Worm (Caenorhabditis elegans) whole organism, dauer: ENCODE measurements around the gene T25C12.3.

Experiments
- unc-62 ChIP-seq: sonication (generic microtip); optimal IDR thresholded peaks from 2 replicates; lab custom pipeline; 2017; ENCODE audit warnings: missing biosample characterization, missing genetic modification reagents, missing genetic modification characterization

T25C12.3 gene

ce11 chrX:11499738-11500137 is at the start of gene T25C12.3:
Gene T25C12.3, minus strand, starts transcription at chrX:11499999.
- TF ChIP-seq unc-62: no peak

- TF ChIP-seq unc-62: no peak
Observed at ce11 chrX:11548308-11548707, 48.5 kb upstream of the T25C12.3 start, which contains the start of gene mig-2. Gene mig-2, plus strand, starts transcription at chrX:11548608.

- TF ChIP-seq unc-62: no peak
Observed at ce11 chrX:11547442-11548023, 47.7 kb upstream of the T25C12.3 start.

DNA sequence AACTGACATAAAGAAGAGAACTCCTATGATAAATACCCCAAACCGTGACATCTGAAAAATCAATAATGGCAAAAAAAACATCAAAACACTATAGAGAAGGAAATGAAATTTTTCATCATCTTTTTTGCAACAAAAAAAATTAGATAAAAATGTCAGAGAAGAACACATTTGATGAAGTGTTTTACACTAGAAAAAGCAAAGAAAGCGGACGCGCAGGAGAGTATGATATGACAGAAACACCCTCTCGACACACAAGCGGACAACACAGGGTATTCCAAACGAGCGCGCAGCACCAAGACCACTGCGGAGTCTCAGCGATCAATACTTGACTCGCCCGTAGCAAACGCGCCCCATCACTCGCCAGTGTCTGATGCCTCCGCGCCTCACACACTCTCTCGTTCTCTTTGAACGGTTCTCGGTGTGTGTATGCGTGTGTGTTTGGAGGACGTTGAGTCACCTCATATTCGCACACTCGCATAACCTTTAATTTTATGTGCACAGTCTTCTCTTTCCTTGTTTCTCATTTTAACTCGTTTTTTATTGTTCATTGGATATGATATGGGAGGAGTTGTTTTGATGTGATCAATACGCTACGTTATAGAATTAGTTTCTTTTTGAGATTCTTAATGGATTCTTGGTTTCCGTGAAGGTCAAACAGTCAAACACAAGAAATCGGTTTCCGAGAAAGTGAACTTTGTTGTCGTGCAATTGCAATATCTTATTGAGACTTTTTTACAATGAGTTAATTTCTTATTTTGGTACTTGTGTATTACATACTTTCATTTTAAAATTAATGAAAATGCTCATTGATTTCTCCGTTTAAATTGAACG is 46.9 kb upstream of the T25C12.3 start, which contains the start of gene selt-1.1:
TSS of gene selt-1.1 (minus strand) at position 51 of the 831 bp plus-strand sequence.
- TF ChIP-seq unc-62: no peak

- TF ChIP-seq unc-62: no peak
Observed at ce11 chrX:11541690-11542089, 41.9 kb upstream of the T25C12.3 start.

DNA sequence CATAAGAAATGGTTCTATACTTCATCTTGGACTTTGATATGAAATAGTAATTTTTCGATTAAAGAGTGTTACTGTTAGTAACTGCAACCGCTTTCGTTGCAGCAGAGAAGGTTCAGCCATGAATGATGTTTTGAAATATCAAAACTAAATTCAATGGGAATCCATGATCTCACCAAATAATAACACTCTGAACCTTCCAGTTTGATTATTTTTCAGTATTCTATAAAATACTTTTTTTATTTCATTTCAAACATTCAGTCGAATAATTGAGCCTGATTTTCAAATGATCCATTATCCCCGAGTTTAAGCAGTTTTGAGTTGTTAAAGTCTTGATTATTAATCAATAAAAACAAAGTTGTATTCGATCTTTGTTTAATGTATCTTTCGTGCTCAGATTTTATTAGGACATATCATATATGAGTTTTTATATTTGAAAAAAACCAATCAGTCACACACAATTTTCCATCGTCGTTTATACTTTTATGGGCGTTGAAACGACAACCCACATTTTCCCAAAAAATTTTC is 37.5 kb upstream of the T25C12.3 start, which contains the start of gene gcp-2.2:
TSS of gene gcp-2.2 (plus strand) at position 475 of the 525 bp plus-strand sequence.
- no peak for TF ChIP-seq unc-62

ce11 chrX:11536408-11536807 is 36.6 kb upstream of the T25C12.3 start, which contains the start of gene C35C5.9:
Gene C35C5.9, plus strand, starts transcription at chrX:11536568.
- no peak for TF ChIP-seq unc-62

DNA sequence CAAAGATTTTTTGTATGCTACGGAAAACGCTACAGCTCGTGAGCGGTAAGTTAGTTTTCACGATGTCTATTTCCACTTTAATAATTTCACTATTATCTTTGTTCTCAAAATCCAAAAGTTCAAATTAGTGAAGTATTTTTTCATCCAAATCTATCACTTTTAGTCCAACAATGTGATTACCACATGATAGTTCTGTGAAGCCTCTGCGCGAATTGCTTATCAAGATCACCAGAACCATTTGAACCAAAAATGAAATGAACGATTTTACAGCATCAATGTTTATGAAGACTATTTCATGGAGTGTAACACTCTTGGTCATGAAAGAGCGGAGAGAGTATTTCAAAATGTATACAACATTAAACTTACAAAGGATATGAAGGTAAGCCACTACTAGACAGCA is 34.6 kb upstream of the T25C12.3 start:
- no peak for TF ChIP-seq unc-62

DNA sequence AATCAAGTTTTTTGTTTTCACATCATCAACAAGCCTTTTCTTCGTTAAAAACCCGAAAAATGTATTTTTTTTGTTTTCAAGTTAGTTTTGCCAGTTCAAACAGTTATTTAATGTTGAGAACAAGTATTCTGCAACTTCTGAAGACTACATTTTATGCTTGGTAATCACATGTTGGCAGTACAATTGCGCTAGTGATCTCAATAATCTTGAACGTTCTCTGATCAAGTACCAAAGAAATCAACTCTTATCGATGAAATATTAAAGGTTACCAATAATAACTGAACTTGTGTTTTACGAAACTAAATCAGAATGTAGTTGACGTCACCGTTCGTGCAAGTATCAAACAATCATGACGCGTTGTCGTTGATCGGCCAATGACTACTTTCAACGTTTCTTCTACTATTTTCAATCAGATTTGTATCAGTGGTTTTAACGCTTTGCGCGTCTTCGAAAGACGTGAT is 33.8 kb upstream of the T25C12.3 start, which contains the start of gene C35C5.8:
TSS of gene C35C5.8 (plus strand) at position 51 of the 461 bp plus-strand sequence.
- no peak for TF ChIP-seq unc-62

DNA sequence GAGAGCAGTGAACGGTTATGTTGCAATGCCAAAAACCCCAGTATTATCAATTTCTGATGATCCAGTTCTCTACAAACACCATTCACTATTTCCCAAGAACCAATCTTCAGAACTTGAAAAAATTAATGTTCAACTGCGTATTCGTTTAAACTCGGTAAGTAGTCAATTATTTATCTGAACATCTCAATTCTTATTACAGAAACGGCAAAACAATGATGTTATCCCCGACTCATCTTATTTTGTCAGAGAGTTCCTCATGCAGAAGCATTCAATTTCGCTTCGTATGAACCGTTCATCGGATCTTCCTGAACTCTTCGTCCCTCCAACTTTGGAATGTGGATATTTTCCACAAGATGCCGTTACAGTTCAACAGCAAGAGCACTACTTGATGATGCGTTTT is 23.9 kb upstream of the T25C12.3 start:
- TF ChIP-seq unc-62: no peak

- no peak for TF ChIP-seq unc-62
Observed at ce11 chrX:11522058-11522757, 22.4 kb upstream of the T25C12.3 start, which contains the start of gene sdc-2. Gene sdc-2, plus strand, starts transcription at chrX:11522707.

DNA sequence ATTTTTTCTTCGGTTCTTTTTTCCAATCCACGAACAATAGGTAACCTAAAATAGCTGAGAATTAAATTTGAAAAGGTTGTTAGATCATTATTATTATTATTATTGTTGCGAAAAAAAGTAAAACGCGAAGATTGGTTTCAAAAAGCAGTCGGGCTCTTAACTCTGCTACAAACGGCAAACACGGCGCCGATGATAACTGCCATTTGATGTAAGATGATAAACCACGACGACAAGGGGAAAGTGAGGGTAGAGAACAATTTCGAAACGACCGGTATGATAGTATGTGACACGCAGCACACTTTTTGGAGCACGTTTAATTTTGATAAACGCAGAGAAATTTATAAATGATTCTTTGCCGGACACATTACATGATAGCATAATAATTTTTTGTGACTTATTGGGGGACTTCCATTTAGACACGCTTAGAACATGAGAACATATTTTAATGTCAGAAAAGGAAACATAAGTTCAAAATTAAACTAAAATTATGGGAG is 19.3 kb upstream of the T25C12.3 start, which contains the start of gene hpo-34:
TSS of gene hpo-34 (minus strand) at position 51 of the 494 bp plus-strand sequence.
- no peak for TF ChIP-seq unc-62

- TF ChIP-seq unc-62: no peak
Observed at ce11 chrX:11518415-11518814, 18.6 kb upstream of the T25C12.3 start.

- TF ChIP-seq unc-62: no peak
Observed at ce11 chrX:11517433-11517832, 17.6 kb upstream of the T25C12.3 start.

ce11 chrX:11515381-11515780 is 15.6 kb upstream of the T25C12.3 start:
- no peak for TF ChIP-seq unc-62

DNA sequence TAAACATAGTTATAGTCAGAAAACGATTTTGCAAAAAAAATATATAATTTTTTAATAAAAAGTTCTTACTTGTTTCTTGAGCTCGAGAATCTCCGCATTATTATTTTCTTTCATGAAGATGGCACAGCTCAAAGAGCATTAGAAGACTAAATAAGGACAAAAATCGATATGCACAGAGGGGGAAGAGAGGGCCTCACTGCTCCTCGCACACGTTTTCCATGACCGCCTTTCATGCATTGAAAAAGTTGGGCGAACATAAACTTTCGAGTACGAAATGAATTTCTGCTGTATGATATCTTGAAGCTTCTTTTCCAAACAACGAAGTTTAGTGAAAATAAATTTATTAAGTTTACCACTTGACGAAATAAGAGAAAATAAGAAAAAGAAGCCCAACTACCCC is 11.4 kb upstream of the T25C12.3 start, which contains the start of gene ccdc-149:
TSS of gene ccdc-149 (minus strand) at position 221 of the 400 bp plus-strand sequence.
- no peak for TF ChIP-seq unc-62
